Worm (Caenorhabditis elegans) whole organism, early embryonic: ENCODE results near the gene hpo-26.
A peak's percentile ranks its signal among the peaks of the same experiment; 100 is the strongest.

Source experiments
- B0310.2 ChIP-seq: sonication (generic microtip); optimal IDR thresholded peaks from 2 replicates; lab custom pipeline; 2016; ENCODE audit warnings: mild to moderate bottlenecking, missing genetic modification characterization, missing compliant biosample characterization
- F13C5.2 ChIP-seq: sonication (generic microtip); optimal IDR thresholded peaks from 2 replicates; lab custom pipeline; 2017; ENCODE audit warnings: mild to moderate bottlenecking, missing genetic modification characterization, inconsistent platforms, missing compliant biosample characterization
- aly-1 ChIP-seq: sonication (generic microtip); optimal IDR thresholded peaks from 2 replicates; lab custom pipeline; 2016; ENCODE audit warnings: missing genetic modification characterization, missing compliant biosample characterization
- ama-1 ChIP-seq: fragments of 150-350 bp; optimal IDR thresholded peaks from 2 replicates; lab custom pipeline; 2014
- ceh-13 ChIP-seq: fragments of 200-800 bp; sonication (Bioruptor generic); optimal IDR thresholded peaks from 2 replicates; lab custom pipeline; 2018; ENCODE audit warnings: mild to moderate bottlenecking, missing genetic modification characterization, missing compliant biosample characterization
- ceh-36 ChIP-seq: sonication (generic microtip); optimal IDR thresholded peaks from 2 replicates; lab custom pipeline; 2016; ENCODE audit warnings: missing genetic modification characterization, inconsistent platforms, missing compliant biosample characterization
- ets-7 ChIP-seq: sonication (generic microtip); optimal IDR thresholded peaks from 2 replicates; lab custom pipeline; 2016; ENCODE audit warnings: missing genotype, missing genetic modification characterization, missing compliant biosample characterization
- flt-1 ChIP-seq: fragments of 200-800 bp; sonication (Bioruptor generic); IDR thresholded peaks from 2 replicates; pipeline ENCODE4 v1.3.6; 2022; ENCODE audit warnings: missing genetic modification characterization, missing compliant biosample characterization
- hmbx-1 ChIP-seq: sonication (generic microtip); optimal IDR thresholded peaks from 2 replicates; lab custom pipeline; 2016; ENCODE audit warnings: mild to moderate bottlenecking, missing genetic modification characterization, missing compliant biosample characterization
- hmg-4 ChIP-seq: fragments of 200-800 bp; sonication (Bioruptor generic); optimal IDR thresholded peaks from 2 replicates; lab custom pipeline; 2018; ENCODE audit warnings: mild to moderate bottlenecking, missing genetic modification characterization, missing compliant biosample characterization
- hnd-1 ChIP-seq: sonication (generic microtip); optimal IDR thresholded peaks from 2 replicates; lab custom pipeline; 2016; ENCODE audit warnings: missing genetic modification characterization, missing compliant biosample characterization
- pes-1 ChIP-seq: fragments of 200-800 bp; sonication (Bioruptor generic); IDR thresholded peaks from 2 replicates; pipeline ENCODE4 v1.3.6; 2022; ENCODE audit warnings: missing genetic modification reagents, missing genetic modification characterization, missing compliant biosample characterization
- sea-1 ChIP-seq: fragments of 200-800 bp; sonication (Bioruptor generic); conservative IDR thresholded peaks from 2 replicates; pipeline ENCODE4 v1.3.6; 2022; ENCODE audit warnings: missing genetic modification characterization, missing compliant biosample characterization
- tbx-37 ChIP-seq: fragments of 200-800 bp; sonication (Bioruptor generic); conservative IDR thresholded peaks from 2 replicates; pipeline ENCODE4 v1.3.6; 2022; ENCODE audit warnings: missing genetic modification reagents, missing genetic modification characterization, missing compliant biosample characterization

DNA sequence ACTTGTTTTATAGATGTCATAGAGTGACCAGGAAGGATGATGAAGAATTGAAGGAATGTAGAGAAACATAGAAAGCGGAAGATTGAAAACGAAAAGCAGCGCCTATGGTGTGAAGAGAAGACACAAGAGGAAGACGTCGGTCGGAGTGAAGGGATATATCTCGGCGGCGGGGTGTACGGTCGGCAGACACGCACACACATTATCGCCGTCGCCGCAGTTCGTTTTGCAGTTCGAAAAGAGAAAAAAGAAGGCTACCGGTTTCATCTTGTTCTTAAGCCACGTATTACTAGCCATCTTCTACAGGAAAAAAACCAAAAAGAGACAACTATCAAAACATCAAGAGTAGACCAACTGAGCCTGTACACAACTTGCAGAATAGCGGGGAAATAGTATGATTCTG, 19.5 kb downstream of the hpo-26 start:
- TF ChIP-seq ets-7 (tag; lab: Kevin White, UChicago) (no peak), ama-1 (lab: Kevin White, UChicago) (no peak), tbx-37 (no peak), ceh-13 (GFP tag; lab: Kevin White, UChicago) (no peak), flt-1 (GFP tag; lab: Robert Waterston, UW) (no peak), hmbx-1 (tag; lab: Kevin White, UChicago) (no peak), hnd-1 (tag; lab: Kevin White, UChicago) (no peak), sea-1 (no peak), pes-1 (GFP tag; lab: Robert Waterston, UW) (0 out of 2 replicates have a peak, but pooled peaks have one; percentile 44), aly-1 (tag; lab: Kevin White, UChicago) (no peak), B0310.2 (no peak), ceh-36 (tag; lab: Kevin White, UChicago) (no peak), F13C5.2 (tag; lab: Kevin White, UChicago) (no peak), hmg-4 (GFP tag; lab: Kevin White, UChicago) (peak; percentile 27)
